Fruit fly (Drosophila melanogaster) whole organism, prepupa: ENCODE measurements around the gene CG5608.
A peak's percentile ranks its signal among the peaks of the same experiment; 100 is the strongest.

Experiments used
- CG10669 ChIP-seq: fragments of 200-800 bp; sonication (Bioruptor generic); optimal IDR thresholded peaks from 3 replicates; lab custom pipeline; 2018; ENCODE audit warnings: missing biosample characterization, mild to moderate bottlenecking, missing genetic modification characterization, moderate library complexity
- CG11762 ChIP-seq: fragments of 200-800 bp; sonication (Bioruptor generic); optimal IDR thresholded peaks from 3 replicates; lab custom pipeline; 2016; ENCODE audit warnings: missing biosample characterization, missing genetic modification characterization; ENCODE audit not compliant: insufficient read depth
- CG1621 ChIP-seq: fragments of 200-800 bp; sonication (Bioruptor generic); optimal IDR thresholded peaks from 3 replicates; lab custom pipeline; 2018; ENCODE audit warnings: missing biosample characterization, mild to moderate bottlenecking, missing genetic modification characterization
- CG16779 ChIP-seq: fragments of 200-800 bp; sonication (Bioruptor generic); optimal IDR thresholded peaks from 3 replicates; lab custom pipeline; 2017; ENCODE audit warnings: missing biosample characterization, mild to moderate bottlenecking, missing genetic modification characterization
- CG3032 ChIP-seq: fragments of 200-800 bp; optimal IDR thresholded peaks from 2 replicates; lab custom pipeline; 2019; ENCODE audit warnings: missing biosample characterization, mild to moderate bottlenecking, missing genetic modification characterization, moderate library complexity
- CG31627 ChIP-seq: fragments of 200-800 bp; sonication (Bioruptor generic); optimal IDR thresholded peaks from 3 replicates; lab custom pipeline; 2016; ENCODE audit warnings: missing biosample characterization, missing genetic modification characterization
- CG32006 ChIP-seq: fragments of 200-800 bp; sonication (Bioruptor generic); optimal IDR thresholded peaks from 3 replicates; lab custom pipeline; 2017; ENCODE audit warnings: missing biosample characterization, mild to moderate bottlenecking, missing genetic modification characterization
- CG4318 ChIP-seq: fragments of 200-800 bp; sonication (Bioruptor generic); optimal IDR thresholded peaks from 3 replicates; lab custom pipeline; 2017; ENCODE audit warnings: missing biosample characterization, mild to moderate bottlenecking, missing genetic modification characterization
- CG6163 ChIP-seq: fragments of 200-800 bp; sonication (Bioruptor generic); IDR thresholded peaks from 3 replicates; pipeline ENCODE4 v1.3.6; 2022; ENCODE audit warnings: missing biosample characterization, missing genetic modification characterization
- CG6808 ChIP-seq: fragments of 200-800 bp; sonication (Bioruptor generic); optimal IDR thresholded peaks from 3 replicates; lab custom pipeline; 2017; ENCODE audit warnings: missing biosample characterization, missing genetic modification characterization, mild to moderate bottlenecking, moderate library complexity, missing genetic modification reagents
- CG7368 ChIP-seq: fragments of 200-800 bp; sonication (Bioruptor generic); optimal IDR thresholded peaks from 3 replicates; lab custom pipeline; 2016; ENCODE audit warnings: missing biosample characterization, missing genetic modification characterization
- CG8119 ChIP-seq: fragments of 200-800 bp; sonication (Bioruptor generic); IDR thresholded peaks from 3 replicates; pipeline ENCODE4 v1.3.6; 2022; ENCODE audit warnings: missing biosample characterization, missing genetic modification characterization
- Eip75B ChIP-seq: fragments of 200-800 bp; sonication (Bioruptor generic); optimal IDR thresholded peaks from 3 replicates; lab custom pipeline; 2016; ENCODE audit warnings: missing biosample characterization, missing genetic modification characterization
- Eip78C ChIP-seq: fragments of 200-800 bp; sonication (Bioruptor generic); peaks from one replicate; lab custom pipeline; 2016; ENCODE audit warnings: missing biosample characterization, missing genetic modification characterization
- Ets21C ChIP-seq: fragments of 200-800 bp; sonication (Bioruptor generic); optimal IDR thresholded peaks from 3 replicates; lab custom pipeline; 2016; ENCODE audit warnings: missing biosample characterization, missing genetic modification characterization
- Ets96B ChIP-seq: fragments of 200-800 bp; optimal IDR thresholded peaks from 2 replicates; lab custom pipeline; 2019; ENCODE audit warnings: missing biosample characterization, mild to moderate bottlenecking, missing genetic modification characterization, moderate library complexity
- Gug ChIP-seq: fragments of 200-800 bp; sonication (Bioruptor generic); IDR thresholded peaks from 2 replicates; pipeline ENCODE4 v1.3.6; 2022; ENCODE audit warnings: missing biosample characterization, missing genetic modification characterization
- Lpt ChIP-seq: fragments of 200-800 bp; sonication (Bioruptor generic); optimal IDR thresholded peaks from 3 replicates; lab custom pipeline; 2016; ENCODE audit warnings: missing biosample characterization, missing genetic modification characterization
- OdsH ChIP-seq: fragments of 200-800 bp; sonication (Bioruptor generic); optimal IDR thresholded peaks from 3 replicates; lab custom pipeline; 2016; ENCODE audit warnings: missing biosample characterization, missing genetic modification characterization
- Smox ChIP-seq: fragments of 200-800 bp; sonication (Bioruptor generic); optimal IDR thresholded peaks from 3 replicates; lab custom pipeline; 2016; ENCODE audit warnings: missing biosample characterization, missing genetic modification characterization
- Sox15 ChIP-seq: fragments of 200-800 bp; sonication (Bioruptor generic); optimal IDR thresholded peaks from 3 replicates; lab custom pipeline; 2016; ENCODE audit warnings: missing biosample characterization, missing genetic modification characterization
- achi ChIP-seq: fragments of 200-800 bp; sonication (Bioruptor generic); optimal IDR thresholded peaks from 3 replicates; lab custom pipeline; 2016; ENCODE audit warnings: missing biosample characterization, missing genetic modification characterization
- acj6 ChIP-seq: fragments of 200-800 bp; sonication (Bioruptor generic); optimal IDR thresholded peaks from 3 replicates; lab custom pipeline; 2016; ENCODE audit warnings: missing biosample characterization, missing genetic modification characterization
- dac ChIP-seq: fragments of 200-800 bp; sonication (Bioruptor generic); optimal IDR thresholded peaks from 2 replicates; lab custom pipeline; 2017; ENCODE audit warnings: missing biosample characterization, mild to moderate bottlenecking, missing genetic modification characterization
- dsx ChIP-seq: fragments of 200-800 bp; optimal IDR thresholded peaks from 3 replicates; lab custom pipeline; 2019; ENCODE audit warnings: missing biosample characterization, mild to moderate bottlenecking, missing genetic modification characterization, moderate library complexity; ENCODE audit not compliant: poor library complexity, severe bottlenecking
- eg ChIP-seq: fragments of 200-800 bp; sonication (Bioruptor generic); IDR thresholded peaks from 3 replicates; pipeline ENCODE4 v1.3.6; 2022; ENCODE audit warnings: missing biosample characterization, missing genetic modification characterization
- esn ChIP-seq: fragments of 200-800 bp; sonication (Bioruptor generic); optimal IDR thresholded peaks from 2 replicates; lab custom pipeline; 2016; ENCODE audit warnings: missing biosample characterization, mild to moderate bottlenecking, missing genetic modification characterization, moderate library complexity
- lz ChIP-seq: fragments of 200-800 bp; sonication (Bioruptor generic); optimal IDR thresholded peaks from 3 replicates; lab custom pipeline; 2016; ENCODE audit warnings: missing biosample characterization, missing genetic modification characterization
- ss ChIP-seq, 2 experiments: fragments of 200-800 bp; sonication (Bioruptor generic); optimal IDR thresholded peaks; 2 replicates in 1 of 2; 3 replicates in 1 of 2; lab custom pipeline; 2017 to 2018; ENCODE audit warnings: mild to moderate bottlenecking in 2 of 2, missing biosample characterization in 2 of 2, missing genetic modification characterization in 2 of 2, moderate library complexity in 1 of 2
- svp ChIP-seq: fragments of 200-800 bp; sonication (Bioruptor generic); peaks from one replicate; lab custom pipeline; 2016; ENCODE audit warnings: missing biosample characterization, missing genetic modification characterization
- topi ChIP-seq: fragments of 200-800 bp; sonication (Bioruptor generic); optimal IDR thresholded peaks from 3 replicates; lab custom pipeline; 2016; ENCODE audit warnings: missing biosample characterization, missing genetic modification characterization
- vri ChIP-seq: fragments of 200-800 bp; sonication (Bioruptor generic); optimal IDR thresholded peaks from 3 replicates; lab custom pipeline; 2016; ENCODE audit warnings: missing biosample characterization, mild to moderate bottlenecking, missing genetic modification characterization

CG5608 gene

DNA sequence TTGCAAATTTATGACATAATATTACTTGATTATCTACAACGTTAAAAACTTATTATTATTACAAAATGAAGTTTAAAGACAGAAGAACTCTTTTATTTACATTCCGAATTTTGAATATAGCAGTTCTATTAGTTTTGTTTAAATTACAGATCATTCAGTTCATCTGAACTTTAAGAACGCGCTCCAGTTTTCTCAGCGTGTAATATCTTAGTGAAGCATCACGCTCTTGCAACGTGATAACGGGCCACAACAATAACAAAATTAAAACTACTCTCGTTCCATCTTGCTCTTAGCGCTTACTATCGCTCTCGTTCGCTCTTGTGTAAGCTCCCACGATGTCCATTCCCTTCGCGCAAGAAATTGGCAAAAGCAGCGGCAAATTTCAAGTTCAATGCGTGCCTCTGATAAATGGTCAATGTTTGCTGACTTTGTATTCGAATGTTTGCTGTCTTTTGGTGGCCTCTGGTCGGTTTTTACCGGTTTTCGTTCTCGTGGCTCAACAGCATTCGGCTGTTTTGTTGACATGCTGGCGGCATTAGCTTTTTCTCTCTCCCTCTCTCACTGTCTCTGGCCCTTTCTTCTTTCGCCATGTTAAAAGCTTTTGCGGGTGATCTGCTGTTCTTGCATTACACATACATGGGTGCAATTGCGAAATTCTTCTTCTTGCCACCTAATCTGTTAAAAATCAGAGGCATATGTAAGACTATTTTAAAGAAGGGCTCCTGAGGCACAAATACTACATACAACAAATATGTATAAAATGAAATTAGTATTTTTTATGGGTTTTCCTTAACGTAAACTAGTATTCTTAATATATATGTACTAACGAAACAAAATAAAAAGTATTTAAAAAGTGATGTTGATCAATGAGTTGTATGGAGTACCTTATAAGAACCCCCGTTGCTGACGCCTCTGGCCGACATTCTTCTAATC lies 22.2 kb downstream of the CG5608 start (continued):
- TF ChIP-seq topi (GFP tag; lab: Kevin White, UChicago) (peak; percentile 50), CG31627 (peak; percentile 27), Lpt (GFP tag; lab: Kevin White, UChicago) (peak; percentile 33), CG3032 (peak; percentile 29), OdsH (peak; percentile 54), CG16779 (tag; lab: Kevin White, UChicago) (no peak), Ets21C (peak; percentile 5), acj6 (GFP tag; lab: Kevin White, UChicago) (peak; percentile 35), eg (GFP tag; lab: Robert Waterston, UW) (peak; percentile 60; the same call in 1 of the 3 replicates), CG6163 (GFP tag; lab: Robert Waterston, UW) (peak; percentile 63; the same call in 2 of the 3 replicates), CG4318 (GFP tag; lab: Kevin White, UChicago) (peak; percentile 18), CG7368 (peak; percentile 21), vri (peak; percentile 64), dsx (GFP tag; lab: Kevin White, UChicago) (peak; percentile 88), CG11762 (GFP tag; lab: Kevin White, UChicago) (peak; percentile 11), Eip75B (GFP tag; lab: Kevin White, UChicago) (peak; percentile 51), Gug (peak; percentile 47; the same call in 1 of the 2 replicates), CG32006 (GFP tag; lab: Kevin White, UChicago) (peak; percentile 65), Eip78C (GFP tag; lab: Kevin White, UChicago) (peak; percentile 94), lz (GFP tag; lab: Kevin White, UChicago) (peak; percentile 45), Smox (GFP tag; lab: Kevin White, UChicago) (peak; percentile 17), CG6808 (GFP tag; lab: Kevin White, UChicago) (peak; percentile 41), CG10669 (GFP tag; lab: Kevin White, UChicago) (peak; percentile 40)

- TF ChIP-seq eg (GFP tag; lab: Robert Waterston, UW), result no peak
- no peak for TF ChIP-seq CG11762 (GFP tag; lab: Kevin White, UChicago)
- TF ChIP-seq CG8119 (GFP tag; lab: Robert Waterston, UW), result 0 out of 3 replicates have a peak, but pooled peaks have one; percentile 32
- TF ChIP-seq vri, result peak; percentile 70
- peak; percentile 53 for TF ChIP-seq svp (GFP tag; lab: Kevin White, UChicago)
- peak; percentile 27 for TF ChIP-seq Eip78C (GFP tag; lab: Kevin White, UChicago)
Measured at dm6 chr3R:12441008-12441606, 24.0 kb downstream of the CG5608 start.

DNA sequence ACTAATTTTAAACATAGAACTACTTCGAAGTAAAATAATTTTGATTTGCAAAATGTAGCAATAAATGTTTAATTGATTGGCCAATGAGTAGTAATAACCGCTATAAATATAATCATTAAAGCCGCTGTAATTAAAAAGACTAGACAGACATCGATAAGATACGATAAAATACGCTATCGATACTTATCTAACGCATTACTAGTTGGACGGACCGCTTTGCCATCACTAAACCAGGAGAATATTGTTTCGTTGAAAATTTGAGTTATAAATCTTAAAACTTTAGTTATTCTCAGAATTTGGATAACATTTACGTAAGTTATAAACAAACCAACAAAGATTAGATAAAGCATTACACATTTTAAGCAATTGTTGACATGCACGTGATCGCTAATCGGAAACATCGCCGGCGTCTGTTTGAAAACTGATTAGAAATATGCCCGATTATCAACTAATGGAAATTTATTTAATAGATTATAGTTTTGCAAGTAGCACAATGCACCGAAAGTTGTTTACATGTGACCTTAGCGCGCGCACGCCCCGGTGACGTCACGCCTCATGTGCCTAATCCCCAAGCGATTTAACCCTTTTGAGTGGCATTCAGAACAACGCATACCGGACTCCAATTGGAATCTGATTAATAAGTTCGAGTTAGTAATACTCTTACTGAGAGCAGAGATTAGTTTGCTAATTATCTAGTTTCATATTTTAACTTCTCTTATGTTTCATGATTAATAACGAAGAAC lies 25.5 kb downstream of the CG5608 start, which contains the start of gene Desat1:
Gene Desat1, plus strand, starts transcription at position 200 of the 743 bp plus-strand sequence.
- no peak for TF ChIP-seq CG3032
- TF ChIP-seq dac (GFP tag; lab: Kevin White, UChicago), result no peak
- no peak for TF ChIP-seq Ets96B (tag; lab: Kevin White, UChicago)
- peak; percentile 66 for TF ChIP-seq Eip78C (GFP tag; lab: Kevin White, UChicago)
- TF ChIP-seq CG4318 (GFP tag; lab: Kevin White, UChicago), result no peak
- peak; percentile 43 for TF ChIP-seq esn (GFP tag; lab: Kevin White, UChicago)
- TF ChIP-seq Lpt (GFP tag; lab: Kevin White, UChicago), result no peak
- no peak for TF ChIP-seq eg (GFP tag; lab: Robert Waterston, UW)
- TF ChIP-seq Sox15 (GFP tag; lab: Kevin White, UChicago), result no peak
- TF ChIP-seq CG1621 (tag; lab: Kevin White, UChicago), result no peak
- TF ChIP-seq CG11762 (GFP tag; lab: Kevin White, UChicago), result no peak
- TF ChIP-seq CG31627, result no peak
- no peak for TF ChIP-seq Gug
- no peak for TF ChIP-seq achi (GFP tag; lab: Kevin White, UChicago)
- no peak for TF ChIP-seq acj6 (GFP tag; lab: Kevin White, UChicago)
- TF ChIP-seq vri, result no peak
- no peak for TF ChIP-seq ss (GFP tag; optimal IDR thresholded peaks at IDR 0.05; lab: Kevin White, UChicago)
- TF ChIP-seq, all 60 proteins: peak for 2
